Fruit fly (Drosophila melanogaster) whole organism, embryonic: ENCODE data around the gene stv.

Source experiments
- Bdp1 ChIP-seq: fragments of 200-800 bp; sonication (Bioruptor generic); optimal IDR thresholded peaks from 3 replicates; lab custom pipeline; 2016; ENCODE audit warnings: missing biosample characterization, missing genetic modification characterization
- Blimp-1 ChIP-seq: fragments of 200-800 bp; sonication (Bioruptor generic); optimal IDR thresholded peaks from 3 replicates; lab custom pipeline; 2018; ENCODE audit warnings: missing biosample characterization, missing genetic modification characterization, mild to moderate bottlenecking, moderate library complexity, missing genetic modification reagents
- BtbVII ChIP-seq: fragments of 200-800 bp; sonication (Bioruptor generic); optimal IDR thresholded peaks from 3 replicates; lab custom pipeline; 2017; ENCODE audit warnings: missing biosample characterization, mild to moderate bottlenecking, missing genetic modification characterization
- CG10147 ChIP-seq: fragments of 200-800 bp; sonication (Bioruptor generic); optimal IDR thresholded peaks from 2 replicates; lab custom pipeline; 2019; ENCODE audit warnings: missing biosample characterization, mild to moderate bottlenecking, missing genetic modification characterization, moderate library complexity
- CG10543 ChIP-seq: fragments of 200-800 bp; sonication (Bioruptor generic); optimal IDR thresholded peaks from 3 replicates; lab custom pipeline; 2017; ENCODE audit warnings: missing biosample characterization, mild to moderate bottlenecking, missing genetic modification characterization, moderate library complexity
- CG15269 ChIP-seq: fragments of 200-800 bp; sonication (Bioruptor generic); optimal IDR thresholded peaks from 2 replicates; lab custom pipeline; 2018; ENCODE audit warnings: missing biosample characterization, mild to moderate bottlenecking, missing genetic modification characterization, moderate library complexity
- CG15514 ChIP-seq: fragments of 200-800 bp; sonication (Bioruptor generic); optimal IDR thresholded peaks from 3 replicates; lab custom pipeline; 2017; ENCODE audit warnings: missing biosample characterization, missing genetic modification characterization, mild to moderate bottlenecking, moderate library complexity, missing genetic modification reagents
- CG18599 ChIP-seq: fragments of 200-800 bp; sonication (Bioruptor generic); optimal IDR thresholded peaks from 3 replicates; lab custom pipeline; 2017; ENCODE audit warnings: missing biosample characterization, missing genetic modification characterization, mild to moderate bottlenecking, moderate library complexity, missing genetic modification reagents
- CG30020 ChIP-seq: fragments of 200-800 bp; optimal IDR thresholded peaks from 2 replicates; lab custom pipeline; 2019; ENCODE audit warnings: missing biosample characterization, mild to moderate bottlenecking, missing genetic modification characterization, moderate library complexity
- CG32532 ChIP-seq: fragments of 200-800 bp; sonication (Bioruptor generic); IDR thresholded peaks from 2 replicates; pipeline ENCODE4 v1.3.6; 2022; ENCODE audit warnings: missing biosample characterization, missing genetic modification characterization
- CG3281 ChIP-seq: fragments of 200-800 bp; sonication (Bioruptor generic); optimal IDR thresholded peaks from 3 replicates; lab custom pipeline; 2017; ENCODE audit warnings: missing biosample characterization, mild to moderate bottlenecking, missing genetic modification characterization
- CG5245 ChIP-seq: fragments of 200-800 bp; sonication (Bioruptor generic); optimal IDR thresholded peaks from 3 replicates; lab custom pipeline; 2016; ENCODE audit warnings: missing biosample characterization, missing genetic modification characterization
- CG7556 ChIP-seq: fragments of 200-800 bp; sonication (Bioruptor generic); optimal IDR thresholded peaks from 2 replicates; lab custom pipeline; 2017; ENCODE audit warnings: missing biosample characterization, mild to moderate bottlenecking, missing genetic modification characterization
- CG7839 ChIP-seq: fragments of 200-800 bp; sonication (Bioruptor generic); optimal IDR thresholded peaks from 3 replicates; lab custom pipeline; 2018; ENCODE audit warnings: missing biosample characterization, mild to moderate bottlenecking, missing genetic modification characterization, moderate library complexity
- CG8765 ChIP-seq: fragments of 200-800 bp; sonication (Bioruptor generic); IDR thresholded peaks from 2 replicates; pipeline ENCODE4 v1.3.6; 2022; ENCODE audit warnings: missing biosample characterization, missing genetic modification characterization
- Dek ChIP-seq: fragments of 200-800 bp; sonication (Bioruptor generic); optimal IDR thresholded peaks from 3 replicates; lab custom pipeline; 2019; ENCODE audit warnings: missing biosample characterization, mild to moderate bottlenecking, missing genetic modification characterization, moderate library complexity
- Dip3 ChIP-seq: fragments of 200-800 bp; sonication (Bioruptor generic); optimal IDR thresholded peaks from 3 replicates; lab custom pipeline; 2016; ENCODE audit warnings: missing biosample characterization, missing genetic modification characterization
- H15 ChIP-seq: fragments of 200-800 bp; sonication (Bioruptor generic); IDR thresholded peaks from 3 replicates; pipeline ENCODE4 v1.3.6; 2022; ENCODE audit warnings: missing biosample characterization, missing genetic modification characterization
- HLH3B ChIP-seq: fragments of 200-800 bp; sonication (Bioruptor generic); IDR thresholded peaks from 2 replicates; pipeline ENCODE4 v1.3.6; 2022; ENCODE audit warnings: missing biosample characterization, missing genetic modification characterization
- Hsf ChIP-seq: fragments of 200-800 bp; sonication (Bioruptor generic); optimal IDR thresholded peaks from 3 replicates; lab custom pipeline; 2016; ENCODE audit warnings: missing biosample characterization, missing genetic modification characterization
- MESR4 ChIP-seq: fragments of 200-800 bp; sonication (Bioruptor generic); optimal IDR thresholded peaks from 2 replicates; lab custom pipeline; 2018; ENCODE audit warnings: missing biosample characterization, mild to moderate bottlenecking, missing genetic modification characterization, moderate library complexity
- Mad ChIP-seq: fragments of 200-800 bp; sonication (Bioruptor generic); optimal IDR thresholded peaks from 2 replicates; lab custom pipeline; 2016; ENCODE audit warnings: missing biosample characterization, missing genetic modification characterization
- Nf-YB ChIP-seq: fragments of 200-800 bp; sonication (Bioruptor generic); optimal IDR thresholded peaks from 3 replicates; lab custom pipeline; 2019; ENCODE audit warnings: missing biosample characterization, mild to moderate bottlenecking, missing genetic modification characterization, moderate library complexity
- Xrp1 ChIP-seq: fragments of 200-800 bp; sonication (Bioruptor generic); IDR thresholded peaks from 2 replicates; pipeline ENCODE4 v1.3.6; 2022; ENCODE audit warnings: missing biosample characterization, missing genetic modification characterization
- ap ChIP-seq: fragments of 200-800 bp; sonication (Bioruptor generic); IDR thresholded peaks from 2 replicates; pipeline ENCODE4 v1.3.6; 2022; ENCODE audit warnings: missing biosample characterization, missing genetic modification characterization
- ato ChIP-seq: fragments of 200-800 bp; sonication (Bioruptor generic); IDR thresholded peaks from 2 replicates; pipeline ENCODE4 v1.3.6; 2022; ENCODE audit warnings: missing biosample characterization, missing genetic modification characterization; ENCODE audit not compliant: partially characterized antibody
- corto ChIP-seq: fragments of 200-800 bp; sonication (Bioruptor generic); optimal IDR thresholded peaks from 2 replicates; lab custom pipeline; 2016; ENCODE audit warnings: missing biosample characterization, mild to moderate bottlenecking, missing genetic modification characterization, moderate library complexity
- dan ChIP-seq: fragments of 200-800 bp; sonication (Bioruptor generic); IDR thresholded peaks from 2 replicates; pipeline ENCODE4 v1.3.6; 2022; ENCODE audit warnings: missing biosample characterization, missing genetic modification characterization
- dpn ChIP-seq, 2 experiments: fragments of 200-800 bp; sonication (Bioruptor generic); optimal IDR thresholded peaks; 3 replicates each; lab custom pipeline; 2016; ENCODE audit warnings: missing biosample characterization in 2 of 2, missing genetic modification characterization in 2 of 2
- ewg ChIP-seq: fragments of 200-800 bp; sonication (Bioruptor generic); optimal IDR thresholded peaks from 3 replicates; lab custom pipeline; 2017; ENCODE audit warnings: mild to moderate bottlenecking, missing biosample characterization, missing genetic modification reagents, missing genetic modification characterization
- gfzf ChIP-seq: fragments of 200-800 bp; sonication (Bioruptor generic); optimal IDR thresholded peaks from 2 replicates; lab custom pipeline; 2016; ENCODE audit warnings: missing biosample characterization, mild to moderate bottlenecking, missing genetic modification characterization, moderate library complexity
- gsb ChIP-seq: fragments of 200-800 bp; sonication (Bioruptor generic); IDR thresholded peaks from 2 replicates; pipeline ENCODE4 v1.3.6; 2022; ENCODE audit warnings: missing biosample characterization, missing genetic modification characterization
- kah ChIP-seq: fragments of 200-800 bp; sonication (Bioruptor generic); optimal IDR thresholded peaks from 2 replicates; lab custom pipeline; 2018; ENCODE audit warnings: missing biosample characterization, mild to moderate bottlenecking, missing genetic modification characterization
- kay ChIP-seq: fragments of 200-800 bp; sonication (Bioruptor generic); optimal IDR thresholded peaks from 2 replicates; lab custom pipeline; 2016; ENCODE audit warnings: missing biosample characterization, missing genetic modification characterization
- ken ChIP-seq: fragments of 200-800 bp; sonication (Bioruptor generic); IDR thresholded peaks from 3 replicates; pipeline ENCODE4 v1.3.6; 2022; ENCODE audit warnings: missing biosample characterization, missing genetic modification characterization
- lmd ChIP-seq: fragments of 200-800 bp; sonication (Bioruptor generic); IDR thresholded peaks from 2 replicates; pipeline ENCODE4 v1.3.6; 2022; ENCODE audit warnings: missing biosample characterization, missing genetic modification characterization
- lov ChIP-seq, 2 experiments: fragments of 200-800 bp in 1 of 2; fragments of >200 bp in 1 of 2; sonication (Bioruptor generic) in 1 of 2; IDR thresholded peaks in 1 of 2; optimal IDR thresholded peaks in 1 of 2; 2 replicates in 1 of 2; 3 replicates in 1 of 2; pipeline versions ENCODE4 v1.3.6 to Lab custom; 2017 to 2022; ENCODE audit warnings: missing biosample characterization in 1 of 2, missing genetic modification characterization in 1 of 2
- luna ChIP-seq: fragments of 200-800 bp; sonication (Bioruptor generic); optimal IDR thresholded peaks from 2 replicates; lab custom pipeline; 2016; ENCODE audit warnings: missing biosample characterization, missing genetic modification characterization
- mam ChIP-seq: fragments of 200-800 bp; sonication (Bioruptor generic); optimal IDR thresholded peaks from 3 replicates; lab custom pipeline; 2016; ENCODE audit warnings: missing biosample characterization, missing genetic modification characterization
- pfk ChIP-seq: fragments of 200-800 bp; sonication (Bioruptor generic); optimal IDR thresholded peaks from 2 replicates; lab custom pipeline; 2018; ENCODE audit warnings: missing biosample characterization, mild to moderate bottlenecking, missing genetic modification characterization, moderate library complexity
- prd ChIP-seq, 3 experiments: fragments of >200 bp in 2 of 3; fragments of 200-800 bp in 1 of 3; sonication (Bioruptor generic) in 1 of 3; optimal IDR thresholded peaks in 2 of 3; IDR thresholded peaks in 1 of 3; 2 replicates in 2 of 3; 3 replicates in 1 of 3; pipeline versions ENCODE4 v1.3.6 to Lab custom; 2017 to 2022; ENCODE audit warnings: missing biosample characterization in 1 of 3, missing genetic modification characterization in 1 of 3
- repo ChIP-seq: fragments of 200-800 bp; sonication (Bioruptor generic); optimal IDR thresholded peaks from 2 replicates; lab custom pipeline; 2016; ENCODE audit warnings: missing biosample characterization, missing genetic modification characterization
- sens ChIP-seq: fragments of 200-800 bp; sonication (Bioruptor generic); peaks from one replicate; lab custom pipeline; 2016; ENCODE audit warnings: missing biosample characterization, missing genetic modification characterization
- slou ChIP-seq: fragments of 200-800 bp; sonication (Bioruptor generic); optimal IDR thresholded peaks from 3 replicates; lab custom pipeline; 2016; ENCODE audit warnings: missing biosample characterization, missing genetic modification characterization
- sug ChIP-seq: fragments of 200-800 bp; optimal IDR thresholded peaks from 2 replicates; lab custom pipeline; 2019; ENCODE audit warnings: missing biosample characterization, mild to moderate bottlenecking, missing genetic modification characterization, moderate library complexity
- tup ChIP-seq: fragments of 200-800 bp; sonication (Bioruptor generic); optimal IDR thresholded peaks from 2 replicates; lab custom pipeline; 2016; ENCODE audit warnings: missing biosample characterization, mild to moderate bottlenecking, missing genetic modification characterization, moderate library complexity
- vnd ChIP-seq: fragments of 200-800 bp; sonication (Bioruptor generic); IDR thresholded peaks from 3 replicates; pipeline ENCODE4 v1.3.6; 2022; ENCODE audit warnings: missing biosample characterization, missing genetic modification characterization; ENCODE audit not compliant: partially characterized antibody

Gene stv

DNA sequence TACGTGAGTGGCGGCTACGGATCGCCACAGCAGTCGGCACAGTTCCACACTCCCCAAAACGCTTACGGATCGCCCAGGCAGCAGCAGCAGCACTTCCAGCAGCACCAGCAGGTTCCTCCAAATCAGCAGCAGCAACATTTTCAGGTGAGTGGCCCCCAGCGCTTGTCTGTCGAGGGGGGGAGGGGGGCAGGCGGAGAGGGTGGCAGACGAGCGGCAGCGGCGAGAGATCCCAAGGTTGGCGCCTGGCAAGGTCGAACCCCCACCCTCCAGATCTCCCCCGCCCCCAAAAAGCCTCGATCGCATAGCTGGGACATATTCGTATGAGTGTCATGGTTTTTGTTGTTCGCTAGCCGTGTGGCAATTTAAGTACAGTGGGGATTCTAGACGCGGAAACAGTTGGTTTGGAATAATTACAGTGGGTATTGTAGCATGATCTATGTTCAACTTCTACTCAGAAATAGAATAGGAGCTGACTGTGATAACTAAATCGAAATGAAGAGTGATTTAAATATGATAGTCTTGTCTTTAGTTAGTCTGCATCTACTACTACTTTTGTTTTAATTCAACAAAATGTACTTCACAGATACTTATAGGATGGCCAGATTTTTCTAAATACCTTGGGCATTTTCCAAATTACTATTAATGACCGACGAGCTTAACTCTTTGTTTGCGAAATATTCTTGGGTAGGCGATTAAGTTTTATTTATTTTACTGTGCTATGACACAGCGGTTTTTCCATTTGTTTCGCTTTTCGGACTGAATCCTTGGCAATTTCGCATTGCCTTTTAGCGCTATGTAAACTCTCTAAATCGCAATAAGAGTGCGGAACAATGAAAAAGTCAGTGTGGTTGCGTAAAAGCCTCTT is 1.2 kb downstream of the stv start (continued):
- peak; percentile 28 for TF ChIP-seq CG10147 (GFP tag; lab: Kevin White, UChicago)
- peak; percentile 37 for TF ChIP-seq mam
- peak; percentile 67 for TF ChIP-seq CG10543 (GFP tag; lab: Kevin White, UChicago)
- no peak for TF ChIP-seq MESR4 (GFP tag; lab: Kevin White, UChicago)
- peak; percentile 61 for TF ChIP-seq CG32532 (GFP tag; lab: Robert Waterston, UW)
- TF ChIP-seq gfzf (GFP tag; lab: Kevin White, UChicago), result no peak
- no peak for TF ChIP-seq CG3281 (GFP tag; lab: Kevin White, UChicago)
- TF ChIP-seq prd (optimal IDR thresholded peaks at IDR 0.05; lab: Kevin White, UChicago), result no peak
- TF ChIP-seq prd (GFP tag; IDR thresholded peaks at IDR 0.05; lab: Robert Waterston, UW), result 0 out of 3 replicates have a peak, but pooled peaks have one; percentile 19
- TF ChIP-seq pfk (GFP tag; lab: Kevin White, UChicago), result no peak
- TF ChIP-seq Bdp1 (GFP tag; lab: Kevin White, UChicago), result no peak
- TF ChIP-seq ken (GFP tag; lab: Robert Waterston, UW), result no peak
- TF ChIP-seq CG8765, result no peak
- TF ChIP-seq CG30020 (tag; lab: Kevin White, UChicago), result no peak
- TF ChIP-seq slou, result peak; percentile 10
- no peak for TF ChIP-seq H15 (GFP tag; lab: Robert Waterston, UW)
- no peak for TF ChIP-seq ewg (GFP tag; lab: Kevin White, UChicago)
- TF ChIP-seq Dek (tag; lab: Kevin White, UChicago), result no peak
- no peak for TF ChIP-seq tup
- no peak for TF ChIP-seq corto (GFP tag; lab: Kevin White, UChicago)
- no peak for TF ChIP-seq gsb (GFP tag; lab: Robert Waterston, UW)
- TF ChIP-seq CG15269, result peak; percentile 64
- TF ChIP-seq BtbVII (GFP tag; lab: Kevin White, UChicago), result peak; percentile 11
- TF ChIP-seq Mad, result no peak
- TF ChIP-seq CG5245 (GFP tag; lab: Kevin White, UChicago), result no peak
- TF ChIP-seq Hsf (GFP tag; lab: Kevin White, UChicago), result no peak
- TF ChIP-seq dpn (GFP tag; optimal IDR thresholded peaks at IDR 0.05; lab: Kevin White, UChicago), result peak in 1 of 2 experiments; percentile 22
- peak; percentile 29 for TF ChIP-seq sens (GFP tag; lab: Kevin White, UChicago)
- peak; percentile 20 for TF ChIP-seq CG7556 (GFP tag; lab: Kevin White, UChicago)
- TF ChIP-seq Blimp-1, result no peak
- no peak for TF ChIP-seq repo (GFP tag; lab: Kevin White, UChicago)
- peak; percentile 55 for TF ChIP-seq lmd (GFP tag; lab: Robert Waterston, UW)
- peak; percentile 39 for TF ChIP-seq CG7839 (tag; lab: Kevin White, UChicago)
- TF ChIP-seq dan (GFP tag; lab: Robert Waterston, UW), result no peak
- TF ChIP-seq CG18599, result peak; percentile 31
- TF ChIP-seq kah (GFP tag; lab: Kevin White, UChicago), result no peak
- no peak for TF ChIP-seq ap (GFP tag; lab: Robert Waterston, UW)
- TF ChIP-seq Nf-YB, result no peak
- TF ChIP-seq Dip3 (GFP tag; lab: Kevin White, UChicago), result peak; percentile 29
- TF ChIP-seq HLH3B (GFP tag; lab: Robert Waterston, UW), result peak; percentile 27; the same call in 1 of the 2 replicates
- TF ChIP-seq sug (tag; lab: Kevin White, UChicago), result no peak
- TF ChIP-seq kay, result no peak
- no peak for TF ChIP-seq luna (GFP tag; lab: Kevin White, UChicago)
- TF ChIP-seq Xrp1 (GFP tag; lab: Robert Waterston, UW), result 0 out of 2 replicates have a peak, but pooled peaks have one; percentile 12
- no peak for TF ChIP-seq ato (GFP tag; lab: Robert Waterston, UW)
- peak; percentile 27; the same call in 1 of the 3 replicates for TF ChIP-seq vnd (GFP tag; lab: Robert Waterston, UW)
- TF ChIP-seq lov (optimal IDR thresholded peaks at IDR 0.05; lab: Kevin White, UChicago), result no peak
- TF ChIP-seq lov (GFP tag; IDR thresholded peaks at IDR 0.05; lab: Robert Waterston, UW), result no peak
- TF ChIP-seq CG15514 (GFP tag; lab: Kevin White, UChicago), result peak; percentile 32
